Worm (Caenorhabditis elegans): ENCODE results near the gene snt-5.

- no peak for TF ChIP-seq klf-2 (GFP tag; conservative IDR thresholded peaks at IDR 0.05)
- no peak for TF ChIP-seq cog-1 (tag; optimal IDR thresholded peaks at IDR 0.05)
- no peak for TF ChIP-seq ztf-23 (GFP tag; IDR thresholded peaks at IDR 0.05)
- TF ChIP-seq tab-1 (GFP tag; IDR thresholded peaks at IDR 0.05), result no peak
- TF ChIP-seq med-1 (GFP tag; optimal IDR thresholded peaks at IDR 0.05; ENCODE audit: insufficient read depth), result no peak
- TF ChIP-seq ref-1 (GFP tag; conservative IDR thresholded peaks at IDR 0.05), result no peak
Observed at ce11 chrV:1447079-1447478, 35.7 kb upstream of the snt-5 start, which contains the start of gene cnc-4.

Data from whole organism, midembryonic.